Worm (Caenorhabditis elegans) whole organism, mixed stage, embryonic: ENCODE results near the gene ram-5.

ENCODE experiments used
- flh-1 ChIP-seq: fragments of 200-800 bp; sonication (Bioruptor generic); optimal IDR thresholded peaks from 2 replicates; lab custom pipeline; 2018; ENCODE audit warnings: mild to moderate bottlenecking, missing genetic modification characterization, moderate library complexity, missing compliant biosample characterization
- snpc-4 ChIP-seq: fragments of 150-350 bp; optimal IDR thresholded peaks from 2 replicates; lab custom pipeline; 2014; ENCODE audit warnings: missing biosample characterization, missing genetic modification characterization

- TF ChIP-seq flh-1 (GFP tag; lab: Kevin White, UChicago) (no peak), snpc-4 (tag; lab: Kevin White, UChicago) (no peak)
These were observed 41.1 kb upstream of the ram-5 start for ce11 chrX:14508823-14509259.
